Fruit fly (Drosophila melanogaster) whole organism: ENCODE data around the gene Srp68.

Experiments
- CG8478 ChIP-seq: fragments of >200 bp; optimal IDR thresholded peaks from 2 replicates; lab custom pipeline; 2018; ENCODE audit warnings: inconsistent platforms
- Dll ChIP-seq: fragments of >200 bp; optimal IDR thresholded peaks from 2 replicates; lab custom pipeline; 2017
- EcR ChIP-seq, 2 experiments: fragments of >200 bp; optimal IDR thresholded peaks; 2 replicates each; lab custom pipeline; 2017; ENCODE audit warnings: missing biosample characterization in 2 of 2, missing genetic modification characterization in 2 of 2, missing genetic modification reagents in 2 of 2
- pan ChIP-seq: fragments of >200 bp; optimal IDR thresholded peaks from 2 replicates; lab custom pipeline; 2017
- psq ChIP-seq: fragments of >200 bp; optimal IDR thresholded peaks from 2 replicates; lab custom pipeline; 2017
- usp ChIP-seq: fragments of >200 bp; optimal IDR thresholded peaks from 2 replicates; lab custom pipeline; 2017; ENCODE audit warnings: missing biosample characterization, missing genetic modification characterization, mixed read lengths

The Srp68 gene

dm6 chr3L:8953199-8953956 lies 21.5 kb upstream of the Srp68 start:
- TF ChIP-seq Dll (lab: Kevin White, UChicago): no peak
- TF ChIP-seq pan: peak; percentile 15

dm6 chr3L:8953962-8954647 lies 20.7 kb upstream of the Srp68 start, which contains the start of the genes CG43783 and orb2:
TSS of gene CG43783 (minus strand) at chr3L:8954272.
TSS of gene orb2 (minus strand) at chr3L:8954463.
- TF ChIP-seq psq (lab: Kevin White, UChicago) (no peak), CG8478 (lab: Kevin White, UChicago) (no peak), pan (no peak), EcR (GFP tag; optimal IDR thresholded peaks at IDR 0.05; lab: Kevin White, UChicago) (no peak), usp (GFP tag; lab: Kevin White, UChicago) (no peak), Dll (lab: Kevin White, UChicago) (no peak)

- TF ChIP-seq usp (GFP tag; lab: Kevin White, UChicago): no peak
- TF ChIP-seq CG8478 (lab: Kevin White, UChicago): no peak
- TF ChIP-seq psq (lab: Kevin White, UChicago): no peak
- no peak for TF ChIP-seq EcR (GFP tag; optimal IDR thresholded peaks at IDR 0.05; lab: Kevin White, UChicago)
- no peak for TF ChIP-seq Dll (lab: Kevin White, UChicago)
- TF ChIP-seq pan: no peak
Observed at dm6 chr3L:8954648-8955033, 20.2 kb upstream of the Srp68 start, which contains the start of gene GNBP3. TSS of gene GNBP3 (plus strand) at chr3L:8955021.

DNA sequence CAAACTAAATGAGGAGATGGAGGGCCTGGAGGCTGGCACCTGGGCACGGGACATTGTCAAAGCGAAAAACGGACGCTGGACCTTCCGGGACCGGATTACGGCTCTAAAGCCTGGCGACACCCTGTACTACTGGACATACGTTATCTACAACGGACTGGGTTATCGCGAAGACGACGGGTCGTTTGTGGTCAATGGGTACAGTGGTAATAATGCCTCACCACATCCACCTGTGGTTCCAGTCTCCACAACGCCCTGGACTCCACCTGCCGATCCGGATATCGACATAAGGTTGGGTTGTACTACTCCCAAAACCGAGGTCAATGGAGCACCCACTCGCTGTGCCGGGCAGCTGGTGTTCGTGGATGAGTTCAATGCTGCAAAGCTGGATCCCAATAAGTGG lies 19.6 kb upstream of the Srp68 start:
- TF ChIP-seq usp (GFP tag; lab: Kevin White, UChicago): no peak
- TF ChIP-seq CG8478 (lab: Kevin White, UChicago): no peak
- TF ChIP-seq Dll (lab: Kevin White, UChicago): peak; percentile 38
- no peak for TF ChIP-seq pan
- no peak for TF ChIP-seq EcR (GFP tag; optimal IDR thresholded peaks at IDR 0.05; lab: Kevin White, UChicago)
- TF ChIP-seq psq (lab: Kevin White, UChicago): no peak

dm6 chr3L:8956669-8957068 lies 18.2 kb upstream of the Srp68 start, which contains the start of gene mRpL12:
TSS of gene mRpL12 (plus strand) at chr3L:8956791.
- TF ChIP-seq EcR (GFP tag; optimal IDR thresholded peaks at IDR 0.05; lab: Kevin White, UChicago) (no peak), psq (lab: Kevin White, UChicago) (no peak), CG8478 (lab: Kevin White, UChicago) (no peak), pan (no peak), Dll (lab: Kevin White, UChicago) (no peak), usp (GFP tag; lab: Kevin White, UChicago) (no peak)

dm6 chr3L:8958557-8958956 lies 16.3 kb upstream of the Srp68 start, which contains the start of gene CG13313:
TSS of gene CG13313 (plus strand) at chr3L:8958857.
- TF ChIP-seq Dll (lab: Kevin White, UChicago): no peak
- no peak for TF ChIP-seq psq (lab: Kevin White, UChicago)
- no peak for TF ChIP-seq CG8478 (lab: Kevin White, UChicago)
- no peak for TF ChIP-seq usp (GFP tag; lab: Kevin White, UChicago)
- no peak for TF ChIP-seq pan
- TF ChIP-seq EcR (GFP tag; optimal IDR thresholded peaks at IDR 0.05; lab: Kevin White, UChicago): no peak

- no peak for TF ChIP-seq CG8478 (lab: Kevin White, UChicago)
- no peak for TF ChIP-seq pan
- no peak for TF ChIP-seq Dll (lab: Kevin White, UChicago)
- TF ChIP-seq EcR (GFP tag; optimal IDR thresholded peaks at IDR 0.05; lab: Kevin White, UChicago): no peak
- TF ChIP-seq usp (GFP tag; lab: Kevin White, UChicago): no peak
- TF ChIP-seq psq (lab: Kevin White, UChicago): no peak
Observed at dm6 chr3L:8964458-8964857, 10.4 kb upstream of the Srp68 start, which contains the start of gene ValRS-m. TSS of gene ValRS-m (minus strand) at chr3L:8964769.

DNA sequence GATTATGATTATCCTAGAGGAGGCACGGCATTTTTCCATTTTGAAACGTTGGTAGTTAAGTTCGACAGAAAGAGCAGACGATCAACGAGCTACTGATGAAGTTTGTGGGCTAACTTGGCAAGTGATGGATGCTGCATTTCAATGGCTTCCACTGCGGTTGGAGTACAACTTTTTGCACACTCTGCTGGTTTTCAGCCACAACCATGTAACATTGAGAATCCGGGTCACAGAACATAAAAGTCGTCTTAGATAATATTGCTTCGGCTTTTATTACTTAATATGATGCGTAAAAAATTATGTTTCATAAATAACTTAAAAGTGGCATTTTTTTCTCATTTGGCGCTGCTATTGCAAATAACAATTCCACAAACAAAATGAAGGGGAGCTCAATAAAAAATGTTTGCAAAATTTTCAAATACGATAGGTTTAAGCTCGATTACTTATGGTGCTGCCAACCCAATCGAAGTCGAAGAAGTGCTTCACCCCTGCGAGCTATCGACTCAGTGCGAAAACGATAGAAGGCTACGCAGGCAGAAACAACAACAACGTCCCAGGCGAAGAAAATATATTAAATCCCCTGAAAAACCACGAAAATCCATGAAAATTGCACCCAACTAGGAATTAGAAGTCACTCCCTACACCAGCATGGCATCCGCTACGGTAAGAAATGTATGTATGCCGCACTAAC lies 8.4 kb upstream of the Srp68 start, which contains the start of the genes CG5653 and CG5021:
Gene CG5653, minus strand, starts transcription at position 51 of the 688 bp plus-strand sequence.
Gene CG5021, plus strand, starts transcription at position 506 of the 688 bp plus-strand sequence.
- TF ChIP-seq EcR (GFP tag; optimal IDR thresholded peaks at IDR 0.05; lab: Kevin White, UChicago): no peak
- no peak for TF ChIP-seq pan
- TF ChIP-seq usp (GFP tag; lab: Kevin White, UChicago): no peak
- no peak for TF ChIP-seq psq (lab: Kevin White, UChicago)
- no peak for TF ChIP-seq CG8478 (lab: Kevin White, UChicago)
- TF ChIP-seq Dll (lab: Kevin White, UChicago): no peak

- TF ChIP-seq pan (no peak), usp (GFP tag; lab: Kevin White, UChicago) (no peak), EcR (GFP tag; optimal IDR thresholded peaks at IDR 0.05; lab: Kevin White, UChicago) (no peak), CG8478 (lab: Kevin White, UChicago) (no peak), psq (lab: Kevin White, UChicago) (no peak), Dll (lab: Kevin White, UChicago) (no peak)
Observed at dm6 chr3L:8968437-8968836, 6.4 kb upstream of the Srp68 start, which contains the start of gene CG5026. TSS of gene CG5026 (plus strand) at chr3L:8968528.

dm6 chr3L:8978678-8979413 lies 4.0 kb downstream of the Srp68 start:
- TF ChIP-seq Dll (lab: Kevin White, UChicago) (peak; percentile 54), psq (lab: Kevin White, UChicago) (no peak), CG8478 (lab: Kevin White, UChicago) (no peak)
